Worm (Caenorhabditis elegans) whole organism, mixed stage, embryonic: ENCODE results near the gene nhr-36.

Source experiments
- lsy-2 ChIP-seq: fragments of 150-350 bp; optimal IDR thresholded peaks from 2 replicates; lab custom pipeline; 2014; ENCODE audit warnings: missing biosample characterization, missing genetic modification characterization
- mab-5 ChIP-seq: fragments of 150-350 bp; optimal IDR thresholded peaks from 2 replicates; lab custom pipeline; 2014; ENCODE audit warnings: missing biosample characterization, missing genetic modification characterization
- nhr-12 ChIP-seq: fragments of 150-350 bp; optimal IDR thresholded peaks from 2 replicates; lab custom pipeline; 2014; ENCODE audit warnings: missing biosample characterization, missing genetic modification characterization
- nhr-76 ChIP-seq: sonication (generic microtip); optimal IDR thresholded peaks from 2 replicates; lab custom pipeline; 2017; ENCODE audit warnings: missing biosample characterization, missing genetic modification characterization
- pha-4 ChIP-seq: fragments of 150-350 bp; optimal IDR thresholded peaks from 2 replicates; lab custom pipeline; 2018; ENCODE audit warnings: missing biosample characterization, missing genetic modification reagents, missing genetic modification characterization

DNA sequence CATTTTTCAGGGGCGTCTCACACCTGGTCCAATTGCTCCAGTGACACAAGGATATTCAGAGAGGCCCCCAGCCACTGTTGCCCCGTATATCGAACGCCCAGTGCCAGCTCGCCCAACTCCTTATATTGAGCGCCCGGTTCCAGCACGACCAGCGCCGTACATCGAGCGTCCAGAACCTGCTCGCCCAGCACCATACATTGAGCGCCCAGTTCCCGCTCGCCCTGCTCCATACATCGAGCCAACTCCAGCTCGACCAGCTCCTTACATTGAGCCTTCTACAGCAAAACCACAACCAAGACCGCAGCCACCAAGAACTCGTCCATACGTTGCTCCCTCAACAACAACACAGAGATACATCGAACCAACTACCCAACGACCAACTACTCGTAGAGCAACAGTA is 38.6 kb downstream of the nhr-36 start:
- TF ChIP-seq mab-5 (tag; lab: Kevin White, UChicago): no peak
- TF ChIP-seq nhr-76 (tag; lab: Kevin White, UChicago): no peak
- TF ChIP-seq pha-4 (tag; lab: Kevin White, UChicago): no peak
- TF ChIP-seq lsy-2 (tag; lab: Kevin White, UChicago): no peak
- TF ChIP-seq nhr-12 (tag; lab: Kevin White, UChicago): no peak
